Fruit fly (Drosophila melanogaster): Measurements from ENCODE around the gene Dpck.
A peak's percentile ranks its signal among the peaks of the same experiment; 100 is the strongest.

Gene Dpck

DNA sequence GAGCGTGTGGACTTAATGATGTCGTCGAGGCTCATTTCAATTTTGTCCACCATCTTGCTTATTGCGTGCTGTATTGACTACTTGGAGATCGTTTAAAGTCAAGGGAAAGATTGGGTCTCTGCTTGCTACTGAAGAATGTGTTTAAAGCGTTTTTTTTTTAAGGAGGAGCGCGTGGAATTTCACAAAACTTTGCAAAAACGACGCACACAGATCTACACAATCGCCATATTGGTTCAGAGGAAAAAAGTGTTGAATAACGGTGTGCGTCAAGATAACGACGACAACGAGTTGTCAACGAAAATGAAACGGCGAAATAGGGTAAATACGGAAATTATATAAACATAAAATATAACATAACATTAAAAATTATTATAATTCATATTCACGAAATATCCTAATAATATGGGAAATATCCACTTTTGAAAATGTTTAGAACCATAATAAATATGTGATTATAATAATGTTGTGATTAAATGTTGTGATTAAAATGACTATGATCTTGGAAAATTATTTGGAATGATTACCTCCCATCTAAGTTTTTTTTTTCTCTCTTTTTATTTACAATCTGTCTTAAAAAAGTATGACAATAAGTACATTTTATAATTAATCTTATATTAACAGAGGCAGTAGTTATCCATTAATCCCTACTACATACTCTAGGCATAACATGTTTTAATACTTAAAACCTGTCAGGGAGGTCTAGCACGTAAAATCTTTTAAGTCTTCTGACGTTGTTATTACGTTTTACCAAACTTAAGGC, 1.6 kb upstream of the Dpck start, which contains the start of gene Ref1 (continued):
- TF ChIP-seq wek (GFP tag; optimal IDR thresholded peaks at IDR 0.05) = no peak
- TF ChIP-seq nau (GFP tag; optimal IDR thresholded peaks at IDR 0.05) = no peak
- no peak for TF ChIP-seq nerfin-2 (GFP tag; IDR thresholded peaks at IDR 0.05; ENCODE audit: partially characterized antibody)
- no peak for TF ChIP-seq Jarid2 (GFP tag; optimal IDR thresholded peaks at IDR 0.05)
- no peak for TF ChIP-seq schlank (tag; optimal IDR thresholded peaks at IDR 0.05)
- no peak for TF ChIP-seq zfh2 (GFP tag; optimal IDR thresholded peaks at IDR 0.05)
- no peak for TF ChIP-seq sna (GFP tag; IDR thresholded peaks at IDR 0.05; ENCODE audit: partially characterized antibody)
- TF ChIP-seq usp (GFP tag; optimal IDR thresholded peaks at IDR 0.05) = no peak
- TF ChIP-seq CTCF (GFP tag; optimal IDR thresholded peaks at IDR 0.05) = no peak
- no peak for TF ChIP-seq rib (GFP tag; IDR thresholded peaks at IDR 0.05)
- TF ChIP-seq CG17186 (GFP tag; optimal IDR thresholded peaks at IDR 0.05) = no peak
- TF ChIP-seq repo (GFP tag; optimal IDR thresholded peaks at IDR 0.05) = no peak
- peak; percentile 5 for TF ChIP-seq CG2116 (GFP tag; optimal IDR thresholded peaks at IDR 0.05)
- no peak for TF ChIP-seq Stat92E (GFP tag; optimal IDR thresholded peaks at IDR 0.05)
- TF ChIP-seq CG10959 (GFP tag; IDR thresholded peaks at IDR 0.05) = no peak
- peak; percentile 92 for TF ChIP-seq pfk (GFP tag; optimal IDR thresholded peaks at IDR 0.05)
- TF ChIP-seq kay (GFP tag; optimal IDR thresholded peaks at IDR 0.05) = no peak

DNA sequence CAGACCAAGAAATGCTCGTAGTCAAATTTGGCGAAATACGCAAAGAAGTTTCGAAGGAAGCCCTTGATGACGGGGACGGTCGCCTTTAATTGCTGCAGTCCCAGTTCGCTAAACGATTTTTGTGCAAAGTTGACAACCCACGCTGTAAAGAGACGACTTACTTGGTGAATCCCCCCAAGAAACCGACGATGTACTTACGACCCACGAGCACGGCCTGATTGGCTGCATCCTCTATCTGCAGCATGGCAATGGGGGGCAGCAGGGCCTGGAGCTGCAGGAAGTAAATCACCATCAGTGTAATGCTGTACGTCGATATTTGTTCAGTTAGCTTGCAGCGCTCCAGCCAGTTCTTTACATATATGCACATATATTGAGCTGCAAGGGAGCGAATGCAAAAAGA, 1.8 kb downstream of the Dpck start:
- TF ChIP-seq ash1 (GFP tag; optimal IDR thresholded peaks at IDR 0.05) = no peak
- TF ChIP-seq nom (GFP tag; optimal IDR thresholded peaks at IDR 0.05) = peak; percentile 29

DNA sequence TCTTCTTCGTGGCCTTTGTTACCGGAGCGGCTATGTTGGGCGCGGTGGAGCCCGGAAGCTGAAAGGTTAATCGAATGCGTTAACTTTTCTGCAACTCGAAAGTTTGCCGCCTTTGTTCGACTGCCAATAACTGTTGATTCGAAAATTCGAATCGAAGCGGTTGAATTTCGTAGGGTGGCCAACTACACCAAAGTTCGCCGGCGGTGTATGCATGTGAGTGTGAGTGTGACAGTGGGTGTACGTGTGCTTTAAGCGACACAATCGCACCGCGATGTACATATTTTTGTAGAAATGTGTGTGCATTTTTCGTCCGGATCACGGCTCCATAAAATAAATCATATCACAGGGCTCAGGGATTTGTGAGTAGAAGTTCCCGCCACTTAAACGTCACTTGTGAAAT, 3.5 kb downstream of the Dpck start:
- TF ChIP-seq E2f2 (GFP tag; IDR thresholded peaks at IDR 0.05) (peak; percentile 84), lilli (GFP tag; optimal IDR thresholded peaks at IDR 0.05) (no peak), Dp (GFP tag; optimal IDR thresholded peaks at IDR 0.05) (peak; percentile 78), tin (GFP tag; optimal IDR thresholded peaks at IDR 0.05) (no peak), crp (GFP tag; optimal IDR thresholded peaks at IDR 0.05) (no peak), slbo (GFP tag; IDR thresholded peaks at IDR 0.05) (0 out of 2 replicates have a peak, but pooled peaks have one; percentile 15), fd96Cb (tag; optimal IDR thresholded peaks at IDR 0.05) (no peak), Ets65A (GFP tag) (no peak), btn (GFP tag; optimal IDR thresholded peaks at IDR 0.05) (no peak), CG13287 (GFP tag; IDR thresholded peaks at IDR 0.05; ENCODE audit: partially characterized antibody) (peak; percentile 22; the same call in 1 of the 2 replicates), sug (tag; optimal IDR thresholded peaks at IDR 0.05) (peak; percentile 10), Nf-YA (GFP tag; IDR thresholded peaks at IDR 0.05) (no peak), Rx (GFP tag; IDR thresholded peaks at IDR 0.05) (no peak), CG4282 (GFP tag; optimal IDR thresholded peaks at IDR 0.05) (no peak), CG1832 (GFP tag; optimal IDR thresholded peaks at IDR 0.05) (no peak), mirr (GFP tag; optimal IDR thresholded peaks at IDR 0.05) (peak; percentile 4), CG15011 (GFP tag; optimal IDR thresholded peaks at IDR 0.05) (no peak), Sox102F (GFP tag; optimal IDR thresholded peaks at IDR 0.05) (no peak), zfh1 (GFP tag; IDR thresholded peaks at IDR 0.05) (peak; percentile 5; the same call in 1 of the 3 replicates), CG6272 (GFP tag; IDR thresholded peaks at IDR 0.05) (no peak), ara (GFP tag; IDR thresholded peaks at IDR 0.05) (0 out of 2 replicates have a peak, but pooled peaks have one; percentile 14), HmgZ (tag; optimal IDR thresholded peaks at IDR 0.05) (peak; percentile 1), GATAe (GFP tag; conservative IDR thresholded peaks at IDR 0.05) (no peak), CG3847 (GFP tag; IDR thresholded peaks at IDR 0.05) (0 out of 2 replicates have a peak, but pooled peaks have one; percentile 35), emc (GFP tag; optimal IDR thresholded peaks at IDR 0.05) (no peak), Med (GFP tag) (no peak), CG1529 (GFP tag; optimal IDR thresholded peaks at IDR 0.05) (no peak), Hand (GFP tag; optimal IDR thresholded peaks at IDR 0.05) (no peak), CG2120 (GFP tag; optimal IDR thresholded peaks at IDR 0.05) (no peak)

Data from whole organism, embryonic.